Worm (Caenorhabditis elegans): ENCODE data around the gene tac-1.

Gene tac-1

DNA sequence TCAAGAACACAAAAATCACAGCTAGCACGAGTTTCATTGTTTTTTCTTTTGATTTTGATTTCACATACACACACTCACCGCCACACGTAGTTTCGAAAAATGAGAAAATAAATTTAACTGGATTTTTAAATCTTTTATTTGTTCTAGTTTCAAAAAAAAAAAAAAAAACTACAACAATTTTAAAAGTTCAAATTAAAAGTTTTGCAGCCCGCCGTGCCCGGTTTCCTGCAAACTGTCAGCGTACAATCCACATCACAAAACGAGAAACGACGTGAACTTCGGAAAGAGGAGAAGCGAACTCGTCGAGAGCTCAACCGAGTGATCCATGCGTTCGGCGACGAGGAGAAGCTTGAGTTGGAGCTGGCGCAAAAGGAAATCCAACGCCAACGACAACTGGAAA is 4.0 kb upstream of the tac-1 start, which contains the start of gene Y54E2A.5:
Y54E2A.5 (minus strand) TSS at position 101 of the 400 bp plus-strand sequence.
- TF ChIP-seq ceh-39 (tag; optimal IDR thresholded peaks at IDR 0.05) (no peak), sptf-1 (tag; optimal IDR thresholded peaks at IDR 0.05) (no peak), M03D4.4 (tag; optimal IDR thresholded peaks at IDR 0.05) (no peak), drap-1 (GFP tag; optimal IDR thresholded peaks at IDR 0.05) (no peak), lin-32 (GFP tag; optimal IDR thresholded peaks at IDR 0.05) (no peak)

DNA sequence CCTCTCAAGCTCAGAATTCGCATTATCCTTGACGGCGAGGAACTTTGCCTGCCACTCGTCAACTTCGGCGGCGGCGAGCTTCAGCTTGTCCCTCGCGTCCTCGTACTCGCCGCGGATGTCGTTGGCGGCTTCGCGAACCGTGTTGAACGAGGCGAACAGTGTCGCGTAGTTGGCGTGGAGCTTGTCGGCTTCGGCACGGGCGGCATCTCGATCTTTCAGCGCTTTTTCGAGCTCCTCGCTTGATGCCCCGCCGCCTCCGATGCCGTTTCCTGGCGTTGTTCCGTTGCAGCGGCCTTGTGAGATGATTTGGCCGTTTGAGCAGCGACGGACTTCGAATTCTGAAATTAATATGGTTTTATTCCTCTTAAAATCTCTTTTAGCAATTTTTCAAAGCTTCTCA is 431 bp downstream of the tac-1 start:
- TF ChIP-seq ceh-83 (GFP tag; optimal IDR thresholded peaks at IDR 0.05) (no peak), ces-1 (GFP tag; optimal IDR thresholded peaks at IDR 0.05) (no peak), ztf-11 (tag; optimal IDR thresholded peaks at IDR 0.05) (no peak), lsy-2 (tag; optimal IDR thresholded peaks at IDR 0.05) (no peak), cnd-1 (tag; optimal IDR thresholded peaks at IDR 0.05) (no peak), nhr-237 (tag; optimal IDR thresholded peaks at IDR 0.05) (no peak), sptf-1 (tag; optimal IDR thresholded peaks at IDR 0.05) (no peak), elt-1 (tag; optimal IDR thresholded peaks at IDR 0.05; ENCODE audit: borderline replicate concordance, insufficient read depth) (no peak), mep-1 (tag; optimal IDR thresholded peaks at IDR 0.05) (no peak), snpc-4 (tag; optimal IDR thresholded peaks at IDR 0.05) (no peak), lin-13 (tag; optimal IDR thresholded peaks at IDR 0.05) (no peak)

DNA sequence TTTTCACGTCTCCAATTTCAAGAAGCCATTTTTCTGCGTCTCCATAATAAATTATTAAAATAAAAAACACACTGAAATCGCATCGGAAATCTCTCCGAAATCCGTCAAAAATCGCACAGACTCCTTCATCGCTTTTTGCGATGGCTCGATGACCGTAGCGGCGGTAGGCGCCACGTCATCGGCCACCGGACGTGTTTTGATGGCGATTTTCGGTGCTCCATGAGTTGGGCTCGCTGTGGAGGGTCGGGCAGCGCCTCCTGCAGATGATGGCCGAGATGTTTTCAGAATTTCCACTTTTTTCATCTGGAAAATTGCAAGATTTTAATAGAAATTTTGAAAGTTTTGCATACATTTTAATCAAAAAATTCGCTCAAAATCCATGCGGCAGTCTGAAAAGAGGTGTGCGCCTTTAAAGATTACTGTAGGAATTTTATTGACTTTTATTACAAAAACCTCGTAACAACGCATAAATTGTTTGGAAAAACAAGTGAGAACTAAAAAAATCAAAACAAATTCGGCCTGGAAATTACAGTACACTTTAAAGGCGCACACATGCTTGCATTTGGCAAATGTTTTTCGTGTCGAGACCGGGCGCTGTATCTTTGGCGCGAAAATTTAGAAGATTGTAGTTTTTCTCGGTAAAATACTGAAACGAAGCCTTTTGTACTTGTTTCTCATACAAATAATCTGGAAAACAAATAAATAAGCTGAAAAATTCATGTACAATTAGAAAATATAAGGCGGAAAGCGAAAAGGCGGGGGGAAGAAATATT is 1.3 kb downstream of the tac-1 start, which contains the start of gene smg-9:
smg-9 (minus strand) TSS at position 663 of the 773 bp plus-strand sequence.
- TF ChIP-seq ces-1 (GFP tag; optimal IDR thresholded peaks at IDR 0.05), result no peak
- no peak for TF ChIP-seq unc-120 (tag; optimal IDR thresholded peaks at IDR 0.05; ENCODE audit: poor library complexity, severe bottlenecking)
- no peak for TF ChIP-seq cnd-1 (tag; optimal IDR thresholded peaks at IDR 0.05)
- no peak for TF ChIP-seq blmp-1 (tag; optimal IDR thresholded peaks at IDR 0.05)
- no peak for TF ChIP-seq sem-2 (GFP tag; optimal IDR thresholded peaks at IDR 0.05)
- TF ChIP-seq sptf-1 (tag; optimal IDR thresholded peaks at IDR 0.05), result no peak
- no peak for TF ChIP-seq elt-1 (tag; optimal IDR thresholded peaks at IDR 0.05; ENCODE audit: borderline replicate concordance, insufficient read depth)
- no peak for TF ChIP-seq drap-1 (GFP tag; optimal IDR thresholded peaks at IDR 0.05)
- no peak for TF ChIP-seq ham-2 (GFP tag; optimal IDR thresholded peaks at IDR 0.05)
- no peak for TF ChIP-seq zip-8 (tag; optimal IDR thresholded peaks at IDR 0.05)
- TF ChIP-seq pha-4 (tag; optimal IDR thresholded peaks at IDR 0.05), result no peak
- no peak for TF ChIP-seq lsy-2 (tag; optimal IDR thresholded peaks at IDR 0.05)
- TF ChIP-seq unc-62 (GFP tag; optimal IDR thresholded peaks at IDR 0.05), result no peak
- TF ChIP-seq ceh-83 (GFP tag; optimal IDR thresholded peaks at IDR 0.05), result no peak

DNA sequence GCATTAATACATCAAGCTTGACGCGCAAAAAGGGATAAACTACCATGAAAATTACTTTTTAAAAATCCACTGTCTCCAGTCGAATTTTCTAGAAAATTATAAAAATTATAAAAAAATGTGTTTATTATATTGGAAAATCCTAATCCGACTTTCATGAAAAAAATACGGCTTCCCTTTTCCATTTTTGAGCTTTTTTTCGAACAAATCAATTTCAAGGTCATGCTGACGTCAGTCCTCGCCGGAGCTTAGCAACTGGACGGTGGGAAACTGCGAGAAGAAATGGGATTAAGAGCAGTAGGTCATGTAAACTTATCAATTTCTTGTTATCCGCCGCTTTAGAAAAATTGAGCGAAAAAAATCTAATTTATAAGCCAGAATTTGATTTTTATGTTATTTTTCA is 8.6 kb downstream of the tac-1 start:
- no peak for TF ChIP-seq drap-1 (GFP tag; optimal IDR thresholded peaks at IDR 0.05)
- no peak for TF ChIP-seq sptf-1 (tag; optimal IDR thresholded peaks at IDR 0.05)
- no peak for TF ChIP-seq flh-1 (GFP tag; optimal IDR thresholded peaks at IDR 0.05)
- TF ChIP-seq cnd-1 (tag; optimal IDR thresholded peaks at IDR 0.05), result no peak
- no peak for TF ChIP-seq mep-1 (tag; optimal IDR thresholded peaks at IDR 0.05)
- no peak for TF ChIP-seq nhr-237 (tag; optimal IDR thresholded peaks at IDR 0.05)

DNA sequence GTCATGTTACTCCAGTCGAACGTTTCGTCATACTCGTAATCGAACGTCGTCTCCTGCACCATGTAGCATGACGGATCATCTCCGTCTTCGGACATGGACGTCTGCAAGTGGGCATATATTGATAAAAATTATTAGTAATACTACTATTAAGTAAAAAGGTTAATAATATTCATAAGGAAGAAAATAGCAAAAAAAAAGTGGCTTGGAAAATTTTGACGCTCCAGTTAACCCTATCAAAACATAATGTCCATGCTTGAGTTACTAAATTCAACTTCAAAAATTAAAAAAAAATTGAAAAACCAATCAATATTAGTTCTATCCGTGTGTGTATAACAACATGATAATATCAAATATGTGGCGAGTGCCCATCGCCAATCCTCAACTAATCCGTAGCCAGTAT is 14.5 kb downstream of the tac-1 start, which contains the start of gene npr-34:
npr-34 (minus strand) TSS at position 101 of the 400 bp plus-strand sequence.
- no peak for TF ChIP-seq unc-120 (tag; optimal IDR thresholded peaks at IDR 0.05; ENCODE audit: poor library complexity, severe bottlenecking)
- TF ChIP-seq ces-1 (GFP tag; optimal IDR thresholded peaks at IDR 0.05), result no peak
- TF ChIP-seq lsy-2 (tag; optimal IDR thresholded peaks at IDR 0.05), result no peak
- TF ChIP-seq nhr-76 (tag; optimal IDR thresholded peaks at IDR 0.05), result no peak
- TF ChIP-seq nhr-28 (tag; optimal IDR thresholded peaks at IDR 0.05), result no peak

DNA sequence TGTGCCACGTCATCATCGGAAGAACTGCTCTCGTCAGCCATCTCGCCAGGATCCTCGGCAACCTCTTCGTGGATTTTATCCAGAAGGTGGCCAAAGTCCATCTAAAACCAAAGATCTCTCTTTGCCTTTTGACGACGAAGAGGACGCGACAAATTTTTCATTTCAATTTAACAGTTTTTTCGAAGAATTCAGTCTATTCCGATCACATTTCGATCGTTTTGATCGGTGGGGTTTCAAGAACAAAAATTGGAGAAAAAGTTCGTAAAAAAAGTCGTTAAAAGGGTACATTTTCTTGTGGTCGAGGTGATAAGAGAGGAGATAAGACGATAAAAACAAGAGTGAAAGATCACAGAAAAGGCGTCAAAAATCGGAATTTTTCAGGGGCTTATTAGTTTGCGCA is 20.3 kb downstream of the tac-1 start, which contains the start of gene glna-1:
glna-1 (minus strand) TSS at position 101 of the 400 bp plus-strand sequence.
- TF ChIP-seq flh-1 (GFP tag; optimal IDR thresholded peaks at IDR 0.05) (no peak), ces-1 (GFP tag; optimal IDR thresholded peaks at IDR 0.05) (no peak), ceh-39 (tag; optimal IDR thresholded peaks at IDR 0.05) (no peak), elt-3 (tag; optimal IDR thresholded peaks at IDR 0.05) (no peak), M03D4.4 (tag; optimal IDR thresholded peaks at IDR 0.05) (no peak), lsy-2 (tag; optimal IDR thresholded peaks at IDR 0.05) (no peak), ham-2 (GFP tag; optimal IDR thresholded peaks at IDR 0.05) (no peak), pha-4 (tag; optimal IDR thresholded peaks at IDR 0.05) (no peak), blmp-1 (tag; optimal IDR thresholded peaks at IDR 0.05) (no peak), mab-5 (tag; optimal IDR thresholded peaks at IDR 0.05) (no peak), elt-1 (tag; optimal IDR thresholded peaks at IDR 0.05; ENCODE audit: borderline replicate concordance, insufficient read depth) (no peak), mep-1 (tag; optimal IDR thresholded peaks at IDR 0.05) (no peak), cnd-1 (tag; optimal IDR thresholded peaks at IDR 0.05) (no peak)

Data from whole organism, mixed stage, embryonic.